Worm (Caenorhabditis elegans) whole organism, L1 larva: ENCODE measurements around the gene acdh-6.

Experiments used
- aha-1 ChIP-seq: fragments of 150-350 bp; optimal IDR thresholded peaks from 2 replicates; lab custom pipeline; 2014; ENCODE audit warnings: missing biosample characterization, missing genetic modification characterization
- ama-1 ChIP-seq: fragments of 150-350 bp; optimal IDR thresholded peaks from 2 replicates; lab custom pipeline; 2014
- efl-1 ChIP-seq, 4 experiments: fragments of 150-350 bp; optimal IDR thresholded peaks in 3 of 4; peaks in 1 of 4; 1 replicate in 1 of 4; 2 replicates in 3 of 4; lab custom pipeline; 2014; ENCODE audit warnings: missing biosample characterization in 2 of 4, missing genetic modification characterization in 2 of 4, missing genetic modification reagents in 2 of 4
- egl-13 ChIP-seq: sonication (generic microtip); optimal IDR thresholded peaks from 2 replicates; lab custom pipeline; 2016; ENCODE audit warnings: missing genotype, missing genetic modification reagents, missing genetic modification characterization, missing compliant biosample characterization
- fkh-8 ChIP-seq: sonication (generic microtip); optimal IDR thresholded peaks from 2 replicates; lab custom pipeline; 2016; ENCODE audit warnings: mild to moderate bottlenecking, missing genetic modification characterization, missing compliant biosample characterization
- isw-1 ChIP-seq: fragments of 200-800 bp; sonication (Bioruptor generic); IDR thresholded peaks from 2 replicates; pipeline ENCODE4 v1.3.6; 2022; ENCODE audit warnings: missing genetic modification characterization, missing compliant biosample characterization
- lin-15B ChIP-seq: fragments of 150-350 bp; sonication (generic microtip); optimal IDR thresholded peaks from 3 replicates; lab custom pipeline; 2014; ENCODE audit warnings: missing biosample characterization, missing genetic modification characterization
- lin-35 ChIP-seq, 2 experiments: fragments of 150-350 bp; optimal IDR thresholded peaks; 2 replicates each; lab custom pipeline; 2014; ENCODE audit warnings: missing biosample characterization in 2 of 2, missing genetic modification characterization in 2 of 2, missing genetic modification reagents in 2 of 2
- skn-1 ChIP-seq: fragments of 150-350 bp; optimal IDR thresholded peaks from 2 replicates; lab custom pipeline; 2014; ENCODE audit warnings: missing biosample characterization, missing genetic modification characterization
- snu-23 ChIP-seq: sonication (generic microtip); optimal IDR thresholded peaks from 2 replicates; lab custom pipeline; 2016; ENCODE audit warnings: missing genetic modification characterization, missing compliant biosample characterization
- tlp-1 ChIP-seq: fragments of 150-350 bp; optimal IDR thresholded peaks from 2 replicates; lab custom pipeline; 2014; ENCODE audit warnings: missing biosample characterization, missing genetic modification characterization
- unc-130 ChIP-seq: fragments of 150-350 bp; optimal IDR thresholded peaks from 2 replicates; lab custom pipeline; 2017; ENCODE audit warnings: missing biosample characterization, missing genetic modification characterization, inconsistent platforms
- xbp-1 ChIP-seq: sonication (generic microtip); optimal IDR thresholded peaks from 2 replicates; lab custom pipeline; 2016; ENCODE audit warnings: missing genetic modification characterization, missing compliant biosample characterization

Gene acdh-6

DNA sequence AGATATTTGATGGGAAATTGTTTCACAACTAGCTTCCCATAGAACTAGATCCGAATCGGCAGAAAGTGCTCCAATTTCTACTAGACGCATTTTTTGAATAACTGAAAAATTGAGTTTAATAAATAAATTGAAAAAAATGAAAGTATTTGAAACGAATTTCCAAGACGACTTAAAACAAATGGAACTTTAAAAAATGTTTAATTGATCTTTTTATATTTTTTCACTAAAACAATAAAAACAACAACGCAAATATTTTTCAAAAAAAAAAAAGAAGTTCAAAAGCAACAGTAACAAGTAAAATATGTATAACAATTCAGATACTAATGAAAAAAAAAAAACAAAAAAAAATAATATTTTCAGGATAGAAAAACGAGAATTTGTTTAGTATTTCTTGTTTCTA is 48.7 kb downstream of the acdh-6 start, which contains the start of gene C06E1.9:
Gene C06E1.9 (minus strand): TSS at position 101 of the 400 bp plus-strand sequence.
- TF ChIP-seq lin-15B (tag; lab: Kevin White, UChicago) (no peak), ama-1 (lab: Kevin White, UChicago) (no peak), xbp-1 (tag; lab: Kevin White, UChicago) (no peak), skn-1 (tag; lab: Kevin White, UChicago) (no peak), lin-35 (GFP tag; optimal IDR thresholded peaks at IDR 0.05; lab: Kevin White, UChicago) (no peak), egl-13 (tag; lab: Kevin White, UChicago) (no peak), isw-1 (GFP tag; lab: Robert Waterston, UW) (no peak), unc-130 (no peak)

DNA sequence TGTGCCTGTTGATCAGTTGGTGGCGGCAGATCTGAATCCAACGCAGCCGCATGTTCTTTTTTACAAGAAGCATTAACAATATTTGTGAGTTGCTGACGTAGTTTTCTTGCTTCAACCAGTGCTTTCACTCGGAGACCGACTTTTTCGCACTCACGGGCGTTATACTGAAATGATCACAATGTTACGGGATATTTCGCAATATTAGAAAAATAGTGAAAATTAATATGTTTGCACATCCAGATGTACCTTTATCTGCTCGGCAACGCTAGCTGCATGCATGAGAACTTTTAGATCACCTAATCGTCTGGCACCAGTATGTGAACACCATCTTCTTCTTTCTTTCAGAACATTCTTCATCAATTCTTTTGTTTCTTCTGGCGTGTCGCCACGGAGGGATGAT is 50.3 kb downstream of the acdh-6 start:
- TF ChIP-seq aha-1 (tag; lab: Kevin White, UChicago) = no peak
- TF ChIP-seq fkh-8 (tag; lab: Kevin White, UChicago) = no peak
- TF ChIP-seq snu-23 (GFP tag; lab: Kevin White, UChicago) = no peak
- no peak for TF ChIP-seq efl-1 (optimal IDR thresholded peaks at IDR 0.05; lab: Kevin White, UChicago)
- TF ChIP-seq efl-1 (GFP tag; optimal IDR thresholded peaks at IDR 0.05 in 1 of 2; lab: Kevin White, UChicago) = peak in 1 of 2 experiments; percentile 23
- TF ChIP-seq tlp-1 (tag; lab: Kevin White, UChicago) = no peak
- TF ChIP-seq, all 84 proteins: peak for 1
